Worm (Caenorhabditis elegans) whole organism, young adult: ENCODE results near the gene C56C10.9.

Source experiments
- F55B11.4 ChIP-seq: sonication (generic microtip); optimal IDR thresholded peaks from 2 replicates; lab custom pipeline; 2016; ENCODE audit warnings: missing compliant biosample characterization, missing genetic modification characterization, borderline replicate concordance; ENCODE audit not compliant: insufficient read depth
- akir-1 ChIP-seq: fragments of 200-800 bp; sonication (Bioruptor generic); optimal IDR thresholded peaks from 2 replicates; lab custom pipeline; 2018; ENCODE audit warnings: mild to moderate bottlenecking, missing genetic modification characterization, moderate library complexity, missing compliant biosample characterization
- ama-1 ChIP-seq, 3 experiments: fragments of 150-350 bp in 1 of 3; sonication (generic microtip) in 2 of 3; optimal IDR thresholded peaks; 2 replicates each; lab custom pipeline; 2014 to 2018; ENCODE audit warnings: missing biosample characterization in 2 of 3, missing genetic modification characterization in 2 of 3, missing genetic modification reagents in 2 of 3
- atf-7 ChIP-seq: sonication (generic microtip); optimal IDR thresholded peaks from 2 replicates; lab custom pipeline; 2017; ENCODE audit warnings: mild to moderate bottlenecking, missing genetic modification characterization, missing compliant biosample characterization
- dpl-1 ChIP-seq: fragments of 150-350 bp; optimal IDR thresholded peaks from 2 replicates; lab custom pipeline; 2014; ENCODE audit warnings: missing biosample characterization, missing genetic modification reagents, missing genetic modification characterization
- egl-44 ChIP-seq: fragments of 200-800 bp; sonication (Bioruptor generic); IDR thresholded peaks from 2 replicates; pipeline ENCODE4 v1.3.6; 2022; ENCODE audit warnings: missing genetic modification reagents, missing genetic modification characterization, missing compliant biosample characterization
- gei-17 ChIP-seq: fragments of 200-800 bp; sonication (Bioruptor generic); optimal IDR thresholded peaks from 2 replicates; lab custom pipeline; 2018; ENCODE audit warnings: mild to moderate bottlenecking, missing genetic modification characterization, missing compliant biosample characterization
- let-526 ChIP-seq: fragments of 200-800 bp; sonication (Bioruptor generic); IDR thresholded peaks from 2 replicates; pipeline ENCODE4 v1.3.6; 2022; ENCODE audit warnings: missing genetic modification reagents, missing genetic modification characterization, missing compliant biosample characterization
- lsy-27 ChIP-seq: sonication (generic microtip); optimal IDR thresholded peaks from 2 replicates; lab custom pipeline; 2017; ENCODE audit warnings: missing genetic modification characterization, mild to moderate bottlenecking, missing compliant biosample characterization, antibody characterized with exemption, missing genotype, borderline replicate concordance; ENCODE audit not compliant: insufficient read depth
- nfya-1 ChIP-seq: sonication (generic microtip); optimal IDR thresholded peaks from 2 replicates; lab custom pipeline; 2017; ENCODE audit warnings: antibody characterized with exemption, missing compliant biosample characterization, missing genetic modification characterization, borderline replicate concordance; ENCODE audit not compliant: insufficient read depth
- pha-4 ChIP-seq: fragments of 150-350 bp; sonication (generic microtip); optimal IDR thresholded peaks from 2 replicates; lab custom pipeline; 2014; ENCODE audit warnings: missing biosample characterization, missing genetic modification reagents, missing genetic modification characterization
- snpc-4 ChIP-seq, 5 experiments: fragments of 150-350 bp in 1 of 5; sonication (generic microtip) in 4 of 5; optimal IDR thresholded peaks; 2 replicates each; lab custom pipeline; 2014 to 2018; ENCODE audit warnings: missing genetic modification characterization in 5 of 5, missing biosample characterization in 3 of 5, antibody characterized with exemption in 2 of 5, mild to moderate bottlenecking in 2 of 5, missing compliant biosample characterization in 2 of 5, missing genotype in 2 of 5, moderate library complexity in 2 of 5, missing genetic modification reagents in 1 of 5
- unc-62 ChIP-seq: fragments of 150-350 bp; optimal IDR thresholded peaks from 2 replicates; lab custom pipeline; 2014; ENCODE audit warnings: missing biosample characterization, missing genetic modification reagents, missing genetic modification characterization
- zim-3 ChIP-seq: sonication (generic microtip); optimal IDR thresholded peaks from 2 replicates; lab custom pipeline; 2017; ENCODE audit warnings: mild to moderate bottlenecking, missing genetic modification characterization, moderate library complexity, missing compliant biosample characterization

ce11 chrII:6561300-6561699, 30.9 kb downstream of the C56C10.9 start, which contains the start of gene F18C5.10:
- TF ChIP-seq egl-44 (GFP tag; lab: Robert Waterston, UW) (no peak), akir-1 (GFP tag; lab: Kevin White, UChicago) (no peak), atf-7 (tag; lab: Kevin White, UChicago) (no peak), unc-62 (no peak), let-526 (GFP tag; lab: Robert Waterston, UW) (0 out of 2 replicates have a peak, but pooled peaks have one; percentile 47), ama-1 (optimal IDR thresholded peaks at IDR 0.05; lab: Kevin White, UChicago) (peak; percentile 89), ama-1 (GFP tag; optimal IDR thresholded peaks at IDR 0.05; lab: Kevin White, UChicago) (no peak), nfya-1 (no peak), dpl-1 (GFP tag; lab: Kevin White, UChicago) (no peak), pha-4 (tag; lab: Kevin White, UChicago) (no peak), snpc-4 (GFP tag; optimal IDR thresholded peaks at IDR 0.05; lab: Kevin White, UChicago) (no peak), snpc-4 (tag; optimal IDR thresholded peaks at IDR 0.05; lab: Kevin White, UChicago) (no peak), gei-17 (GFP tag; lab: Kevin White, UChicago) (no peak), zim-3 (tag; lab: Kevin White, UChicago) (no peak), F55B11.4 (no peak), lsy-27 (tag; lab: Kevin White, UChicago) (no peak)
